Worm (Caenorhabditis elegans) whole organism, L3 larva: ENCODE measurements around the gene idpp-9.

Experiments used
- R02D3.7 ChIP-seq: fragments of 150-350 bp; optimal IDR thresholded peaks from 2 replicates; lab custom pipeline; 2014; ENCODE audit warnings: missing biosample characterization, missing genetic modification characterization
- ZK546.5 ChIP-seq: sonication (generic microtip); optimal IDR thresholded peaks from 2 replicates; lab custom pipeline; 2017; ENCODE audit warnings: missing biosample characterization, missing genetic modification characterization
- aly-2 ChIP-seq: fragments of 150-350 bp; optimal IDR thresholded peaks from 2 replicates; lab custom pipeline; 2014; ENCODE audit warnings: missing biosample characterization, missing genetic modification characterization
- ama-1 ChIP-seq: fragments of 150-350 bp; optimal IDR thresholded peaks from 2 replicates; lab custom pipeline; 2018
- ceh-16 ChIP-seq: sonication (generic microtip); optimal IDR thresholded peaks from 2 replicates; lab custom pipeline; 2017; ENCODE audit warnings: missing biosample characterization, missing genetic modification characterization
- ceh-28 ChIP-seq: fragments of 150-350 bp; optimal IDR thresholded peaks from 2 replicates; lab custom pipeline; 2014; ENCODE audit warnings: missing biosample characterization, missing genetic modification reagents, missing genetic modification characterization
- ceh-82 ChIP-seq: fragments of 150-350 bp; optimal IDR thresholded peaks from 2 replicates; lab custom pipeline; 2014; ENCODE audit warnings: missing biosample characterization, missing genetic modification characterization
- ceh-9 ChIP-seq: sonication (generic microtip); optimal IDR thresholded peaks from 2 replicates; lab custom pipeline; 2018; ENCODE audit warnings: missing biosample characterization, missing genetic modification characterization
- daf-12 ChIP-seq: fragments of 150-350 bp; optimal IDR thresholded peaks from 2 replicates; lab custom pipeline; 2014; ENCODE audit warnings: missing biosample characterization, missing genetic modification reagents, missing genetic modification characterization
- egl-27 ChIP-seq: sonication (generic microtip); optimal IDR thresholded peaks from 4 replicates; lab custom pipeline; 2017; ENCODE audit warnings: missing biosample characterization, missing genetic modification reagents, missing genetic modification characterization
- egl-5 ChIP-seq: fragments of 150-350 bp; optimal IDR thresholded peaks from 2 replicates; lab custom pipeline; 2017; ENCODE audit warnings: missing biosample characterization, missing genetic modification reagents, missing genetic modification characterization, inconsistent platforms
- elt-3 ChIP-seq, 3 experiments: fragments of 150-350 bp in 1 of 3; sonication (generic microtip) in 2 of 3; optimal IDR thresholded peaks; 2 replicates in 2 of 3; 4 replicates in 1 of 3; lab custom pipeline; 2014 to 2017; ENCODE audit warnings: missing biosample characterization in 3 of 3, missing genetic modification characterization in 3 of 3
- eor-1 ChIP-seq, 2 experiments: fragments of 150-350 bp; optimal IDR thresholded peaks; 2 replicates each; lab custom pipeline; 2014 to 2018; ENCODE audit warnings: missing biosample characterization in 2 of 2, missing genetic modification characterization in 2 of 2
- fkh-10 ChIP-seq: sonication (generic microtip); optimal IDR thresholded peaks from 2 replicates; lab custom pipeline; 2017; ENCODE audit warnings: missing biosample characterization, missing genetic modification reagents, missing genetic modification characterization
- fkh-2 ChIP-seq: fragments of 150-350 bp; optimal IDR thresholded peaks from 2 replicates; lab custom pipeline; 2014; ENCODE audit warnings: missing biosample characterization, missing genetic modification reagents, missing genetic modification characterization
- fos-1 ChIP-seq: fragments of 150-350 bp; optimal IDR thresholded peaks from 2 replicates; lab custom pipeline; 2014; ENCODE audit warnings: missing biosample characterization, missing genetic modification characterization
- hmg-11 ChIP-seq: sonication (generic microtip); optimal IDR thresholded peaks from 2 replicates; lab custom pipeline; 2016; ENCODE audit warnings: missing genetic modification characterization, missing compliant biosample characterization
- lin-39 ChIP-seq: fragments of 150-350 bp; optimal IDR thresholded peaks from 2 replicates; lab custom pipeline; 2018; ENCODE audit warnings: missing biosample characterization, missing genetic modification reagents, missing genetic modification characterization
- lsy-12 ChIP-seq: sonication (generic microtip); optimal IDR thresholded peaks from 2 replicates; lab custom pipeline; 2016; ENCODE audit warnings: mild to moderate bottlenecking, missing genetic modification characterization, missing compliant biosample characterization
- mdl-1 ChIP-seq: fragments of 150-350 bp; optimal IDR thresholded peaks from 2 replicates; lab custom pipeline; 2014; ENCODE audit warnings: missing biosample characterization, missing genetic modification characterization
- mml-1 ChIP-seq: fragments of 150-350 bp; sonication (generic microtip); optimal IDR thresholded peaks from 3 replicates; lab custom pipeline; 2014; ENCODE audit warnings: missing biosample characterization, missing genetic modification characterization
- nfya-1 ChIP-seq: sonication (generic microtip); optimal IDR thresholded peaks from 2 replicates; lab custom pipeline; 2017; ENCODE audit warnings: missing genetic modification characterization, mild to moderate bottlenecking, missing compliant biosample characterization, antibody characterized with exemption, moderate library complexity; ENCODE audit not compliant: insufficient read depth
- nhr-12 ChIP-seq: fragments of 150-350 bp; optimal IDR thresholded peaks from 2 replicates; lab custom pipeline; 2014; ENCODE audit warnings: missing biosample characterization, missing genetic modification characterization
- nhr-23 ChIP-seq: fragments of 150-350 bp; optimal IDR thresholded peaks from 2 replicates; lab custom pipeline; 2014; ENCODE audit warnings: missing biosample characterization, missing genetic modification reagents, missing genetic modification characterization
- nhr-237 ChIP-seq: fragments of 150-350 bp; optimal IDR thresholded peaks from 2 replicates; lab custom pipeline; 2014; ENCODE audit warnings: missing biosample characterization, missing genetic modification characterization
- nhr-25 ChIP-seq: sonication (generic microtip); optimal IDR thresholded peaks from 2 replicates; lab custom pipeline; 2017; ENCODE audit warnings: missing biosample characterization, missing genetic modification characterization
- nhr-28 ChIP-seq: fragments of 150-350 bp; optimal IDR thresholded peaks from 2 replicates; lab custom pipeline; 2014; ENCODE audit warnings: missing biosample characterization, missing genetic modification characterization
- nhr-67 ChIP-seq: fragments of 150-350 bp; optimal IDR thresholded peaks from 2 replicates; lab custom pipeline; 2014; ENCODE audit warnings: missing biosample characterization, missing genetic modification characterization
- nhr-76 ChIP-seq: fragments of 150-350 bp; sonication (generic microtip); optimal IDR thresholded peaks from 5 replicates; lab custom pipeline; 2014; ENCODE audit warnings: missing biosample characterization, missing genetic modification characterization
- nhr-77 ChIP-seq: fragments of 150-350 bp; optimal IDR thresholded peaks from 2 replicates; lab custom pipeline; 2014; ENCODE audit warnings: missing biosample characterization, missing genetic modification characterization
- pha-4 ChIP-seq: fragments of 150-350 bp; optimal IDR thresholded peaks from 2 replicates; lab custom pipeline; 2014; ENCODE audit warnings: missing biosample characterization, missing genetic modification reagents, missing genetic modification characterization
- pqm-1 ChIP-seq: fragments of 150-350 bp; optimal IDR thresholded peaks from 2 replicates; lab custom pipeline; 2017; ENCODE audit warnings: missing biosample characterization, missing genetic modification characterization, inconsistent platforms
- sea-2 ChIP-seq: fragments of 150-350 bp; sonication (generic microtip); optimal IDR thresholded peaks from 4 replicates; lab custom pipeline; 2014; ENCODE audit warnings: missing biosample characterization, missing genetic modification reagents, missing genetic modification characterization
- skn-1 ChIP-seq: fragments of 150-350 bp; optimal IDR thresholded peaks from 2 replicates; lab custom pipeline; 2014; ENCODE audit warnings: missing biosample characterization, missing genetic modification characterization
- unc-39 ChIP-seq: sonication (generic microtip); optimal IDR thresholded peaks from 4 replicates; lab custom pipeline; 2017; ENCODE audit warnings: missing biosample characterization, missing genetic modification characterization
- zag-1 ChIP-seq: fragments of 150-350 bp; optimal IDR thresholded peaks from 2 replicates; lab custom pipeline; 2014; ENCODE audit warnings: missing biosample characterization, missing genetic modification characterization
- ztf-11 ChIP-seq: fragments of 150-350 bp; optimal IDR thresholded peaks from 2 replicates; lab custom pipeline; 2014; ENCODE audit warnings: missing biosample characterization, missing genetic modification characterization
- ztf-4 ChIP-seq: fragments of 150-350 bp; optimal IDR thresholded peaks from 2 replicates; lab custom pipeline; 2014; ENCODE audit warnings: missing biosample characterization, missing genetic modification characterization

idpp-9 gene

ce11 chrX:3931350-3931749 is 15.7 kb upstream of the idpp-9 start, which contains the start of gene adt-3:
TSS of gene adt-3 (plus strand) at chrX:3931650.
- TF ChIP-seq unc-39 (tag; lab: Kevin White, UChicago), result no peak
- no peak for TF ChIP-seq nhr-23
- TF ChIP-seq egl-5, result no peak
- TF ChIP-seq ZK546.5 (tag; lab: Kevin White, UChicago), result no peak
- no peak for TF ChIP-seq ceh-16 (tag; lab: Kevin White, UChicago)
- no peak for TF ChIP-seq ama-1 (lab: Kevin White, UChicago)
- no peak for TF ChIP-seq daf-12 (tag; lab: Kevin White, UChicago)
- no peak for TF ChIP-seq mml-1
- no peak for TF ChIP-seq nhr-25 (tag; lab: Kevin White, UChicago)
- TF ChIP-seq ceh-82 (tag; lab: Kevin White, UChicago), result no peak
- TF ChIP-seq hmg-11 (tag; lab: Kevin White, UChicago), result no peak
- TF ChIP-seq nfya-1 (tag; lab: Kevin White, UChicago), result no peak
- TF ChIP-seq nhr-76 (tag; lab: Kevin White, UChicago), result no peak
- TF ChIP-seq fkh-2 (tag; lab: Kevin White, UChicago), result no peak
- no peak for TF ChIP-seq pha-4 (tag; lab: Kevin White, UChicago)
- TF ChIP-seq ztf-4 (tag; lab: Kevin White, UChicago), result no peak
- TF ChIP-seq mdl-1 (tag; lab: Kevin White, UChicago), result no peak
- no peak for TF ChIP-seq fkh-10 (GFP tag; lab: Kevin White, UChicago)
- TF ChIP-seq, all 47 proteins: peak for 0

DNA sequence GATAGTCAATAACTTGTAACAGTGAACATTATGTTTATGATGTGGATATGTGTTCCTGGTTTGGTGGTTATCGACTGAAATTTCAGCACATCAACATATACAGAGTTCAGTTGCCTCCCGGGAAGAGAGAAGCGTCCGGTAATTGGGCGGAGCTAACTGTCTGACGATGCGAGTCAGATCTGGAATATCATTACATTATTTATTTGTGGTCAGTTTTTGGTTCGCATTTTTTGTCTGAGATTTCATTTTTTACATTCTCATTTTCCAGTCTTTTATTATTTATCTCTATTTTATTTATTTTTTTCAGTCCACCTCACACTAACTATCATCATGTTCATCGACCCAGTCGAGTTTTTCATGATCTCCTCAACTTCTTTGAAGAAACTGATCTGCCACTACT is 10.1 kb upstream of the idpp-9 start, which contains the start of gene T22B2.1:
Gene T22B2.1, plus strand, starts transcription at position 301 of the 400 bp plus-strand sequence.
- no peak for TF ChIP-seq nhr-12 (tag; lab: Kevin White, UChicago)

- TF ChIP-seq mml-1, result no peak
- TF ChIP-seq sea-2 (GFP tag; lab: Kevin White, UChicago), result no peak
- no peak for TF ChIP-seq elt-3 (tag; optimal IDR thresholded peaks at IDR 0.05; lab: Kevin White, UChicago)
- TF ChIP-seq nhr-77 (tag; lab: Kevin White, UChicago), result no peak
- no peak for TF ChIP-seq fos-1
- no peak for TF ChIP-seq ceh-9 (tag; lab: Kevin White, UChicago)
- TF ChIP-seq ceh-82 (tag; lab: Kevin White, UChicago), result no peak
- no peak for TF ChIP-seq fkh-2 (tag; lab: Kevin White, UChicago)
- TF ChIP-seq nhr-25 (tag; lab: Kevin White, UChicago), result no peak
- TF ChIP-seq zag-1, result no peak
- no peak for TF ChIP-seq nhr-67 (tag; lab: Kevin White, UChicago)
- TF ChIP-seq nfya-1 (tag; lab: Kevin White, UChicago), result no peak
- TF ChIP-seq ceh-28 (tag; lab: Kevin White, UChicago), result no peak
- TF ChIP-seq ama-1 (lab: Kevin White, UChicago), result no peak
- no peak for TF ChIP-seq ZK546.5 (tag; lab: Kevin White, UChicago)
- TF ChIP-seq skn-1 (tag; lab: Kevin White, UChicago), result no peak
- no peak for TF ChIP-seq R02D3.7 (tag; lab: Kevin White, UChicago)
- TF ChIP-seq ceh-16 (tag; lab: Kevin White, UChicago), result no peak
- TF ChIP-seq nhr-23, result no peak
- TF ChIP-seq nhr-28, result no peak
- TF ChIP-seq, all 47 proteins: peak for 0
Measured at ce11 chrX:3920747-3921146, 5.1 kb upstream of the idpp-9 start.

DNA sequence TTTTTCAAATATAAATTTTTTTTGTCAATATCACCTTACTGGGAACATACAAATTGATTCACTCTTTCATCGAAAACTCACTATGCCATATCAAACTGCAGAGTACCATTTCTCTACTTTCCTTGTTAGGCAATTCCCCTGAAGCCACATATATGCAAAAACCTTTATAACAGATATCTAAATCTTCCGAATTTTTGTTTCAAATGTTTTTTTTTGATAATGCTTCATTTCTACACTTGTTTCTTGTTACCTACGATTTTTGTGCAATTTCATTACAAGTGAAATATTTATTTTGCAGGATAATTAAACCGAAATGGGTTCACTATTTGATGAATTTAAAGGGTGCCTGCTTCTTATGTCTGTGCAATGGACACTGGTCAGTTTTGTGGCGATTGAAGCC is 4.5 kb upstream of the idpp-9 start, which contains the start of gene T22B2.2:
Gene T22B2.2, plus strand, starts transcription at position 301 of the 400 bp plus-strand sequence.
- TF ChIP-seq pqm-1 (tag; lab: Kevin White, UChicago), result no peak
- no peak for TF ChIP-seq lin-39 (tag; lab: Kevin White, UChicago)
- TF ChIP-seq pha-4 (tag; lab: Kevin White, UChicago), result no peak
- TF ChIP-seq fos-1, result no peak
- TF ChIP-seq skn-1 (tag; lab: Kevin White, UChicago), result no peak
- no peak for TF ChIP-seq ztf-11
- no peak for TF ChIP-seq egl-27 (tag; lab: Kevin White, UChicago)
- TF ChIP-seq nhr-237 (tag; lab: Kevin White, UChicago), result no peak
- TF ChIP-seq lsy-12 (tag; lab: Kevin White, UChicago), result no peak
- TF ChIP-seq ama-1 (lab: Kevin White, UChicago), result no peak
- TF ChIP-seq nhr-12 (tag; lab: Kevin White, UChicago), result no peak
- TF ChIP-seq mdl-1 (tag; lab: Kevin White, UChicago), result no peak
- TF ChIP-seq aly-2, result no peak
- TF ChIP-seq elt-3 (tag; optimal IDR thresholded peaks at IDR 0.05; lab: Kevin White, UChicago), result no peak
- TF ChIP-seq eor-1 (tag; optimal IDR thresholded peaks at IDR 0.05; lab: Kevin White, UChicago), result no peak
